Worm (Caenorhabditis elegans) whole organism, young adult: ENCODE data around the gene srx-10.

Source experiments
- B0261.1 ChIP-seq: sonication (generic microtip); optimal IDR thresholded peaks from 2 replicates; lab custom pipeline; 2016; ENCODE audit warnings: mild to moderate bottlenecking, missing genetic modification characterization, moderate library complexity, missing compliant biosample characterization
- D2030.7 ChIP-seq: fragments of 200-800 bp; sonication (Bioruptor generic); IDR thresholded peaks from 2 replicates; pipeline ENCODE4 v1.3.6; 2022; ENCODE audit warnings: missing genetic modification reagents, missing genetic modification characterization, missing compliant biosample characterization
- F23B12.7 ChIP-seq: sonication (generic microtip); optimal IDR thresholded peaks from 2 replicates; lab custom pipeline; 2017; ENCODE audit warnings: missing genetic modification characterization, mild to moderate bottlenecking, missing compliant biosample characterization, antibody characterized with exemption, moderate library complexity; ENCODE audit not compliant: insufficient read depth
- F37B4.10 ChIP-seq: fragments of 200-800 bp; sonication (Bioruptor generic); IDR thresholded peaks from 2 replicates; pipeline ENCODE4 v1.3.6; 2022; ENCODE audit warnings: missing genetic modification characterization, missing compliant biosample characterization
- K11D2.4 ChIP-seq: fragments of 200-800 bp; sonication (Bioruptor generic); IDR thresholded peaks from 2 replicates; pipeline ENCODE4 v1.3.6; 2022; ENCODE audit warnings: missing genetic modification reagents, missing genetic modification characterization, missing compliant biosample characterization
- Y53F4B.3 ChIP-seq: fragments of 200-800 bp; sonication (Bioruptor generic); IDR thresholded peaks from 2 replicates; pipeline ENCODE4 v1.3.6; 2022; ENCODE audit warnings: missing genetic modification reagents, missing genetic modification characterization, missing compliant biosample characterization
- Y56A3A.18 ChIP-seq: fragments of 200-800 bp; sonication (Bioruptor generic); IDR thresholded peaks from 2 replicates; pipeline ENCODE4 v1.3.6; 2022; ENCODE audit warnings: missing genetic modification reagents, missing genetic modification characterization, missing compliant biosample characterization
- ZK185.1 ChIP-seq: sonication (generic microtip); optimal IDR thresholded peaks from 2 replicates; lab custom pipeline; 2016; ENCODE audit warnings: mild to moderate bottlenecking, missing genetic modification characterization, missing compliant biosample characterization; ENCODE audit not compliant: poor library complexity, severe bottlenecking
- athp-1 ChIP-seq: sonication (generic microtip); optimal IDR thresholded peaks from 2 replicates; lab custom pipeline; 2017; ENCODE audit warnings: mild to moderate bottlenecking, missing genetic modification characterization, missing compliant biosample characterization
- ceh-27 ChIP-seq: fragments of 200-800 bp; sonication (Bioruptor generic); optimal IDR thresholded peaks from 2 replicates; lab custom pipeline; 2018; ENCODE audit warnings: mild to moderate bottlenecking, missing genetic modification characterization, moderate library complexity, missing compliant biosample characterization
- ceh-79 ChIP-seq: sonication (generic microtip); optimal IDR thresholded peaks from 2 replicates; lab custom pipeline; 2017; ENCODE audit warnings: mild to moderate bottlenecking, missing genetic modification characterization, missing compliant biosample characterization
- die-1 ChIP-seq: sonication (generic microtip); optimal IDR thresholded peaks from 2 replicates; lab custom pipeline; 2016; ENCODE audit warnings: missing genotype, mild to moderate bottlenecking, missing genetic modification characterization, missing compliant biosample characterization
- ets-4 ChIP-seq: fragments of 200-800 bp; sonication (Bioruptor generic); optimal IDR thresholded peaks from 2 replicates; lab custom pipeline; 2018; ENCODE audit warnings: mild to moderate bottlenecking, missing genetic modification characterization, missing compliant biosample characterization
- hlh-12 ChIP-seq: sonication (generic microtip); optimal IDR thresholded peaks from 2 replicates; lab custom pipeline; 2016; ENCODE audit warnings: missing genetic modification characterization, missing compliant biosample characterization
- hlh-26 ChIP-seq: fragments of 200-800 bp; sonication (Bioruptor generic); conservative IDR thresholded peaks from 2 replicates; pipeline ENCODE4 v1.3.6; 2022; ENCODE audit warnings: missing genetic modification reagents, missing genetic modification characterization, missing compliant biosample characterization
- hmg-1.2 ChIP-seq: fragments of 200-800 bp; sonication (Bioruptor generic); IDR thresholded peaks from 2 replicates; pipeline ENCODE4 v1.3.6; 2022; ENCODE audit warnings: missing genetic modification reagents, missing genetic modification characterization, missing compliant biosample characterization
- let-526 ChIP-seq: fragments of 200-800 bp; sonication (Bioruptor generic); IDR thresholded peaks from 2 replicates; pipeline ENCODE4 v1.3.6; 2022; ENCODE audit warnings: missing genetic modification reagents, missing genetic modification characterization, missing compliant biosample characterization
- lin-26 ChIP-seq: fragments of 200-800 bp; sonication (Bioruptor generic); IDR thresholded peaks from 2 replicates; pipeline ENCODE4 v1.3.6; 2022; ENCODE audit warnings: missing genetic modification reagents, missing genetic modification characterization, missing compliant biosample characterization
- lin-54 ChIP-seq: fragments of 200-800 bp; sonication (Bioruptor generic); optimal IDR thresholded peaks from 2 replicates; lab custom pipeline; 2018; ENCODE audit warnings: mild to moderate bottlenecking, missing genetic modification characterization, missing compliant biosample characterization
- lir-1 ChIP-seq: fragments of 200-800 bp; sonication (Bioruptor generic); conservative IDR thresholded peaks from 2 replicates; pipeline ENCODE4 v1.3.6; 2022; ENCODE audit warnings: missing genetic modification reagents, missing genetic modification characterization, missing compliant biosample characterization
- lsl-1 ChIP-seq: fragments of 200-800 bp; sonication (Bioruptor generic); optimal IDR thresholded peaks from 2 replicates; lab custom pipeline; 2018; ENCODE audit warnings: mild to moderate bottlenecking, missing genetic modification characterization, moderate library complexity, missing compliant biosample characterization
- lsy-27 ChIP-seq: sonication (generic microtip); optimal IDR thresholded peaks from 2 replicates; lab custom pipeline; 2017; ENCODE audit warnings: missing genetic modification characterization, mild to moderate bottlenecking, missing compliant biosample characterization, antibody characterized with exemption, missing genotype, borderline replicate concordance; ENCODE audit not compliant: insufficient read depth
- madf-10 ChIP-seq: sonication (generic microtip); optimal IDR thresholded peaks from 2 replicates; lab custom pipeline; 2016; ENCODE audit warnings: mild to moderate bottlenecking, missing genetic modification characterization, missing compliant biosample characterization
- madf-3 ChIP-seq: fragments of 200-800 bp; sonication (Bioruptor generic); IDR thresholded peaks from 2 replicates; pipeline ENCODE4 v1.3.6; 2022; ENCODE audit warnings: missing genetic modification reagents, missing genetic modification characterization, missing compliant biosample characterization
- madf-6 ChIP-seq: fragments of 200-800 bp; sonication (Bioruptor generic); IDR thresholded peaks from 2 replicates; pipeline ENCODE4 v1.3.6; 2022; ENCODE audit warnings: missing genetic modification reagents, missing genetic modification characterization, missing compliant biosample characterization
- mes-4 ChIP-seq: sonication (generic microtip); optimal IDR thresholded peaks from 2 replicates; lab custom pipeline; 2016; ENCODE audit warnings: missing genotype, missing genetic modification characterization, missing compliant biosample characterization
- mxl-1 ChIP-seq: sonication (generic microtip); optimal IDR thresholded peaks from 2 replicates; lab custom pipeline; 2016; ENCODE audit warnings: missing genetic modification characterization, missing compliant biosample characterization
- nfya-1 ChIP-seq: sonication (generic microtip); optimal IDR thresholded peaks from 2 replicates; lab custom pipeline; 2017; ENCODE audit warnings: antibody characterized with exemption, missing compliant biosample characterization, missing genetic modification characterization, borderline replicate concordance; ENCODE audit not compliant: insufficient read depth
- nhr-120 ChIP-seq: fragments of 200-800 bp; sonication (Bioruptor generic); IDR thresholded peaks from 2 replicates; pipeline ENCODE4 v1.3.6; 2022; ENCODE audit warnings: missing genetic modification characterization, missing compliant biosample characterization
- nhr-27 ChIP-seq: fragments of 200-800 bp; sonication (Bioruptor generic); optimal IDR thresholded peaks from 2 replicates; lab custom pipeline; 2018; ENCODE audit warnings: mild to moderate bottlenecking, missing genetic modification characterization, moderate library complexity, missing compliant biosample characterization
- nhr-80 ChIP-seq: sonication (generic microtip); optimal IDR thresholded peaks from 2 replicates; lab custom pipeline; 2016; ENCODE audit warnings: missing genetic modification characterization, missing compliant biosample characterization
- pbrm-1 ChIP-seq: fragments of 200-800 bp; sonication (Bioruptor generic); IDR thresholded peaks from 2 replicates; pipeline ENCODE4 v1.3.6; 2022; ENCODE audit warnings: missing genetic modification reagents, missing genetic modification characterization, missing compliant biosample characterization
- rcor-1 ChIP-seq: fragments of 200-800 bp; sonication (Bioruptor generic); IDR thresholded peaks from 2 replicates; pipeline ENCODE4 v1.3.6; 2022; ENCODE audit warnings: missing genetic modification reagents, missing genetic modification characterization, missing compliant biosample characterization
- rpc-1 ChIP-seq, 2 experiments: fragments of 150-350 bp in 1 of 2; sonication (generic microtip) in 1 of 2; optimal IDR thresholded peaks; 2 replicates each; lab custom pipeline; 2014 to 2018; ENCODE audit warnings: missing biosample characterization in 1 of 2, missing genetic modification characterization in 1 of 2, missing genetic modification reagents in 1 of 2, missing genotype in 1 of 2
- sdz-38 ChIP-seq: sonication (generic microtip); optimal IDR thresholded peaks from 2 replicates; lab custom pipeline; 2016; ENCODE audit warnings: missing genotype, missing genetic modification characterization, missing compliant biosample characterization
- sea-2 ChIP-seq: fragments of 200-800 bp; sonication (Bioruptor generic); IDR thresholded peaks from 2 replicates; pipeline ENCODE4 v1.3.6; 2022; ENCODE audit warnings: missing genetic modification characterization, missing compliant biosample characterization
- snpc-3.4 ChIP-seq: sonication (generic microtip); optimal IDR thresholded peaks from 2 replicates; lab custom pipeline; 2017; ENCODE audit warnings: missing genetic modification characterization, mild to moderate bottlenecking, missing compliant biosample characterization, antibody characterized with exemption, moderate library complexity, missing genotype, missing genetic modification reagents
- unc-62 ChIP-seq: fragments of 150-350 bp; optimal IDR thresholded peaks from 2 replicates; lab custom pipeline; 2014; ENCODE audit warnings: missing biosample characterization, missing genetic modification reagents, missing genetic modification characterization
- ztf-18 ChIP-seq: sonication (generic microtip); optimal IDR thresholded peaks from 2 replicates; lab custom pipeline; 2016; ENCODE audit warnings: missing genotype, mild to moderate bottlenecking, missing genetic modification characterization, missing compliant biosample characterization
- ztf-25 ChIP-seq: fragments of 200-800 bp; sonication (Bioruptor generic); IDR thresholded peaks from 2 replicates; pipeline ENCODE4 v1.3.6; 2022; ENCODE audit warnings: missing genetic modification reagents, missing genetic modification characterization, missing compliant biosample characterization
- ztf-3 ChIP-seq: fragments of 200-800 bp; sonication (Bioruptor generic); optimal IDR thresholded peaks from 2 replicates; lab custom pipeline; 2018; ENCODE audit warnings: mild to moderate bottlenecking, missing genetic modification characterization, missing compliant biosample characterization

srx-10 gene

ce11 chrV:13907557-13908104, 38.7 kb downstream of the srx-10 start (continued):
- TF ChIP-seq ztf-3 (GFP tag; lab: Kevin White, UChicago) (peak; percentile 47), madf-6 (GFP tag; lab: Robert Waterston, UW) (no peak; the same call in 1 of the 2 replicates), F37B4.10 (GFP tag; lab: Robert Waterston, UW) (peak; percentile 93; the same call in 1 of the 2 replicates), nhr-27 (tag; lab: Kevin White, UChicago) (no peak), hlh-26 (GFP tag; lab: Robert Waterston, UW) (no peak), lsl-1 (GFP tag; lab: Kevin White, UChicago) (no peak), lir-1 (peak; percentile 73), die-1 (tag; lab: Kevin White, UChicago) (peak; percentile 35), ztf-18 (no peak), lin-26 (GFP tag; lab: Robert Waterston, UW) (peak; percentile 91), B0261.1 (tag; lab: Kevin White, UChicago) (no peak), nhr-120 (GFP tag; lab: Robert Waterston, UW) (no peak), athp-1 (tag; lab: Kevin White, UChicago) (peak; percentile 67), ceh-27 (GFP tag; lab: Kevin White, UChicago) (peak; percentile 41), lin-54 (GFP tag; lab: Kevin White, UChicago) (peak; percentile 63), mxl-1 (tag; lab: Kevin White, UChicago) (no peak), ceh-79 (tag; lab: Kevin White, UChicago) (no peak), Y53F4B.3 (GFP tag; lab: Robert Waterston, UW) (no peak; the same call in 1 of the 2 replicates), mes-4 (tag; lab: Kevin White, UChicago) (no peak), K11D2.4 (GFP tag; lab: Robert Waterston, UW) (peak; percentile 84), D2030.7 (GFP tag; lab: Robert Waterston, UW) (no peak; the same call in 1 of the 2 replicates), hlh-12 (tag; lab: Kevin White, UChicago) (no peak), let-526 (peak; percentile 84), snpc-3.4 (tag; lab: Kevin White, UChicago) (no peak), rcor-1 (peak; percentile 19; the same call in 1 of the 2 replicates), ZK185.1 (tag; lab: Kevin White, UChicago) (peak; percentile 78), nfya-1 (no peak), pbrm-1 (peak; percentile 61; the same call in 1 of the 2 replicates), sea-2 (GFP tag; lab: Robert Waterston, UW) (peak; percentile 22; the same call in 1 of the 2 replicates), Y56A3A.18 (GFP tag; lab: Robert Waterston, UW) (peak; percentile 94), madf-3 (GFP tag; lab: Robert Waterston, UW) (peak; percentile 69), madf-10 (peak; percentile 64)

ce11 chrV:13906166-13906565, 40.1 kb downstream of the srx-10 start, which contains the start of gene stdh-1:
TSS of gene stdh-1 (plus strand) at chrV:13906492.
- peak; percentile 6 for TF ChIP-seq nhr-80
- TF ChIP-seq hmg-1.2 (GFP tag; lab: Robert Waterston, UW), result peak; percentile 62; the same call in 1 of the 2 replicates
- no peak for TF ChIP-seq lsy-27
- TF ChIP-seq, all 124 proteins: peak for 2

ce11 chrV:13904446-13904845, 41.8 kb downstream of the srx-10 start, which contains the start of gene stdh-3:
TSS of gene stdh-3 (plus strand) at chrV:13904611.
- TF ChIP-seq sea-2 (GFP tag; lab: Robert Waterston, UW) (no peak), rpc-1 (optimal IDR thresholded peaks at IDR 0.05; lab: Kevin White, UChicago) (no peak), rpc-1 (tag; optimal IDR thresholded peaks at IDR 0.05; lab: Kevin White, UChicago) (no peak), F23B12.7 (no peak), ets-4 (GFP tag; lab: Kevin White, UChicago) (no peak), ztf-25 (GFP tag; lab: Robert Waterston, UW) (no peak), nfya-1 (no peak), unc-62 (GFP tag; lab: Kevin White, UChicago) (no peak), sdz-38 (tag; lab: Kevin White, UChicago) (no peak)
